Worm (Caenorhabditis elegans) whole organism, late embryonic: ENCODE measurements around the gene C27A7.8.

Source experiments
- ceh-45 ChIP-seq: fragments of 200-800 bp; sonication (Bioruptor generic); IDR thresholded peaks from 2 replicates; pipeline ENCODE4 v1.3.6; 2022; ENCODE audit warnings: missing genetic modification reagents, missing genetic modification characterization, missing compliant biosample characterization
- dmd-4 ChIP-seq: sonication (generic microtip); optimal IDR thresholded peaks from 2 replicates; lab custom pipeline; 2016; ENCODE audit warnings: borderline replicate concordance, missing genetic modification characterization, missing compliant biosample characterization
- elt-2 ChIP-seq: sonication (generic microtip); optimal IDR thresholded peaks from 2 replicates; lab custom pipeline; 2016; ENCODE audit warnings: missing genetic modification reagents, missing genetic modification characterization, missing compliant biosample characterization
- fkh-10 ChIP-seq: fragments of 150-350 bp; optimal IDR thresholded peaks from 2 replicates; lab custom pipeline; 2014; ENCODE audit warnings: missing biosample characterization, missing genetic modification reagents, missing genetic modification characterization
- gmeb-2 ChIP-seq: sonication (generic microtip); optimal IDR thresholded peaks from 2 replicates; lab custom pipeline; 2016; ENCODE audit warnings: missing genetic modification characterization, inconsistent platforms, missing compliant biosample characterization
- rnt-1 ChIP-seq: sonication (generic microtip); optimal IDR thresholded peaks from 2 replicates; lab custom pipeline; 2016; ENCODE audit warnings: missing genetic modification characterization, missing compliant biosample characterization
- sox-4 ChIP-seq: sonication (generic microtip); optimal IDR thresholded peaks from 2 replicates; lab custom pipeline; 2017; ENCODE audit warnings: mild to moderate bottlenecking, missing genetic modification characterization, inconsistent platforms, missing compliant biosample characterization

DNA sequence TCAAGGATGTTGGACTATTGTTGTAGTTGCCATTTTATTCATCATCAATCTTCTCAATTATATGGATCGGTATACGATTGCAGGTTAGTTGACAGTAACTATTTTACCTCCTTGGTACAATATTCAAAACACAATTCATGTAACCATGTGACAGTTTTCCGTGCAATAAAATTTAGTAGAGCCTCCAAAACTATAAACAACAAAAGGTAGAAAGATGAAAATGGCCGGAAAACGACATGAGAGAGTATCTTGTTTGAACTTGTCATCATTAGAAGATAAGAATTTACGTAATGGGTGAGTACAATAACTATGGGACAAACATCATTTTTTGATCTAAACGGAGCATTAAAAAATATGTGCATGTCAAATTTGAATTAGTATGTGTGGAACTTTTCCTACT, 37.8 kb upstream of the C27A7.8 start:
- TF ChIP-seq gmeb-2: no peak
- no peak for TF ChIP-seq elt-2 (tag; lab: Kevin White, UChicago)
- no peak for TF ChIP-seq fkh-10
- TF ChIP-seq sox-4 (tag; lab: Kevin White, UChicago): no peak
- TF ChIP-seq dmd-4: no peak
- TF ChIP-seq ceh-45: no peak
- no peak for TF ChIP-seq rnt-1 (tag; lab: Kevin White, UChicago)
